Worm (Caenorhabditis elegans) whole organism, L1 larva: ENCODE data around the gene nspc-20.

Experiments used
- C16A3.4 ChIP-seq: fragments of 150-350 bp; optimal IDR thresholded peaks from 2 replicates; lab custom pipeline; 2014; ENCODE audit warnings: missing biosample characterization, missing genetic modification characterization
- C34B4.2 ChIP-seq: sonication (generic microtip); optimal IDR thresholded peaks from 2 replicates; lab custom pipeline; 2017; ENCODE audit warnings: mild to moderate bottlenecking, missing genetic modification characterization, missing compliant biosample characterization
- Y116A8C.19 ChIP-seq: sonication (generic microtip); optimal IDR thresholded peaks from 2 replicates; lab custom pipeline; 2016; ENCODE audit warnings: missing compliant biosample characterization, missing genetic modification characterization, borderline replicate concordance
- aly-2 ChIP-seq: fragments of 150-350 bp; optimal IDR thresholded peaks from 2 replicates; lab custom pipeline; 2014; ENCODE audit warnings: missing biosample characterization, missing genetic modification characterization
- ceh-63 ChIP-seq: fragments of 200-800 bp; sonication (Bioruptor generic); optimal IDR thresholded peaks from 2 replicates; lab custom pipeline; 2018; ENCODE audit warnings: mild to moderate bottlenecking, missing genetic modification characterization, missing compliant biosample characterization
- ceh-88 ChIP-seq: fragments of 200-800 bp; sonication (Bioruptor generic); IDR thresholded peaks from 2 replicates; pipeline ENCODE4 v1.3.6; 2022; ENCODE audit warnings: missing genetic modification characterization, missing compliant biosample characterization
- dpl-1 ChIP-seq, 3 experiments: fragments of 150-350 bp in 2 of 3; sonication (generic microtip) in 1 of 3; optimal IDR thresholded peaks; 2 replicates each; lab custom pipeline; 2014 to 2017; ENCODE audit warnings: missing biosample characterization in 3 of 3, missing genetic modification characterization in 3 of 3, missing genetic modification reagents in 3 of 3
- efl-1 ChIP-seq, 4 experiments: fragments of 150-350 bp; optimal IDR thresholded peaks in 3 of 4; peaks in 1 of 4; 1 replicate in 1 of 4; 2 replicates in 3 of 4; lab custom pipeline; 2014; ENCODE audit warnings: missing biosample characterization in 2 of 4, missing genetic modification characterization in 2 of 4, missing genetic modification reagents in 2 of 4
- efl-3 ChIP-seq: fragments of 200-800 bp; sonication (Bioruptor generic); optimal IDR thresholded peaks from 2 replicates; lab custom pipeline; 2018; ENCODE audit warnings: mild to moderate bottlenecking, missing genetic modification characterization, missing compliant biosample characterization
- elt-3 ChIP-seq, 6 experiments: fragments of 150-350 bp in 1 of 6; sonication (generic microtip); optimal IDR thresholded peaks; 2 replicates each; lab custom pipeline; 2017 to 2018; ENCODE audit warnings: missing biosample characterization in 6 of 6, missing genetic modification characterization in 6 of 6, inconsistent platforms in 1 of 6
- fos-1 ChIP-seq: fragments of 150-350 bp; optimal IDR thresholded peaks from 2 replicates; lab custom pipeline; 2014; ENCODE audit warnings: missing biosample characterization, missing genetic modification characterization
- grh-1 ChIP-seq: fragments of 200-800 bp; sonication (Bioruptor generic); IDR thresholded peaks from 2 replicates; pipeline ENCODE4 v1.3.6; 2022; ENCODE audit warnings: missing genetic modification reagents, missing genetic modification characterization, missing compliant biosample characterization
- hlh-17 ChIP-seq: fragments of 200-800 bp; sonication (Bioruptor generic); optimal IDR thresholded peaks from 2 replicates; lab custom pipeline; 2018; ENCODE audit warnings: missing genetic modification characterization, mild to moderate bottlenecking, missing compliant biosample characterization, moderate library complexity, borderline replicate concordance
- hpl-2 ChIP-seq: fragments of 150-350 bp; optimal IDR thresholded peaks from 2 replicates; lab custom pipeline; 2014; ENCODE audit warnings: missing biosample characterization, missing genetic modification reagents, missing genetic modification characterization
- lin-14 ChIP-seq: fragments of 200-800 bp; sonication (Bioruptor generic); optimal IDR thresholded peaks from 2 replicates; lab custom pipeline; 2018; ENCODE audit warnings: mild to moderate bottlenecking, missing genetic modification characterization, moderate library complexity, missing compliant biosample characterization
- lin-15B ChIP-seq: fragments of 150-350 bp; sonication (generic microtip); optimal IDR thresholded peaks from 3 replicates; lab custom pipeline; 2014; ENCODE audit warnings: missing biosample characterization, missing genetic modification characterization
- lin-35 ChIP-seq, 2 experiments: fragments of 150-350 bp; optimal IDR thresholded peaks; 2 replicates each; lab custom pipeline; 2014; ENCODE audit warnings: missing biosample characterization in 2 of 2, missing genetic modification characterization in 2 of 2, missing genetic modification reagents in 2 of 2
- lin-39 ChIP-seq: fragments of 150-350 bp; optimal IDR thresholded peaks from 2 replicates; lab custom pipeline; 2014; ENCODE audit warnings: missing biosample characterization, missing genetic modification reagents, missing genetic modification characterization
- lsy-2 ChIP-seq, 2 experiments: fragments of 150-350 bp; optimal IDR thresholded peaks; 2 replicates each; lab custom pipeline; 2014; ENCODE audit warnings: missing biosample characterization in 2 of 2, missing genetic modification characterization in 2 of 2
- mdl-1 ChIP-seq, 2 experiments: fragments of 150-350 bp; optimal IDR thresholded peaks; 2 replicates each; lab custom pipeline; 2014 to 2017; ENCODE audit warnings: missing biosample characterization in 2 of 2, missing genetic modification characterization in 2 of 2, inconsistent platforms in 1 of 2
- mep-1 ChIP-seq: fragments of 150-350 bp; optimal IDR thresholded peaks from 2 replicates; lab custom pipeline; 2014; ENCODE audit warnings: missing biosample characterization, missing genetic modification characterization
- nhr-12 ChIP-seq: sonication (generic microtip); optimal IDR thresholded peaks from 2 replicates; lab custom pipeline; 2017; ENCODE audit warnings: missing biosample characterization, missing genetic modification characterization
- nhr-28 ChIP-seq: fragments of 150-350 bp; optimal IDR thresholded peaks from 2 replicates; lab custom pipeline; 2014; ENCODE audit warnings: missing biosample characterization, missing genetic modification characterization
- nhr-71 ChIP-seq: sonication (generic microtip); optimal IDR thresholded peaks from 2 replicates; lab custom pipeline; 2016; ENCODE audit warnings: mild to moderate bottlenecking, missing genetic modification characterization, moderate library complexity, missing compliant biosample characterization
- nhr-77 ChIP-seq: fragments of 150-350 bp; optimal IDR thresholded peaks from 2 replicates; lab custom pipeline; 2014; ENCODE audit warnings: missing biosample characterization, missing genetic modification characterization
- nhr-90 ChIP-seq: sonication (generic microtip); optimal IDR thresholded peaks from 2 replicates; lab custom pipeline; 2016; ENCODE audit warnings: mild to moderate bottlenecking, missing genetic modification characterization, missing compliant biosample characterization; ENCODE audit not compliant: poor library complexity
- pag-3 ChIP-seq: sonication (generic microtip); optimal IDR thresholded peaks from 2 replicates; lab custom pipeline; 2017; ENCODE audit warnings: missing genetic modification characterization, mild to moderate bottlenecking, missing compliant biosample characterization, antibody characterized with exemption, borderline replicate concordance; ENCODE audit not compliant: insufficient read depth
- pax-3 ChIP-seq: fragments of 200-800 bp; sonication (Bioruptor generic); optimal IDR thresholded peaks from 2 replicates; lab custom pipeline; 2018; ENCODE audit warnings: mild to moderate bottlenecking, missing genetic modification characterization, moderate library complexity, missing compliant biosample characterization
- pqm-1 ChIP-seq: sonication (generic microtip); optimal IDR thresholded peaks from 3 replicates; lab custom pipeline; 2017; ENCODE audit warnings: missing biosample characterization, missing genetic modification characterization
- rnt-1 ChIP-seq: sonication (generic microtip); optimal IDR thresholded peaks from 2 replicates; lab custom pipeline; 2016; ENCODE audit warnings: mild to moderate bottlenecking, missing genetic modification characterization, moderate library complexity, missing compliant biosample characterization
- skn-1 ChIP-seq: fragments of 150-350 bp; optimal IDR thresholded peaks from 2 replicates; lab custom pipeline; 2014; ENCODE audit warnings: missing biosample characterization, missing genetic modification characterization
- snpc-4 ChIP-seq: fragments of 150-350 bp; optimal IDR thresholded peaks from 2 replicates; lab custom pipeline; 2014; ENCODE audit warnings: missing biosample characterization, missing genetic modification characterization
- snu-23 ChIP-seq: sonication (generic microtip); optimal IDR thresholded peaks from 2 replicates; lab custom pipeline; 2016; ENCODE audit warnings: missing genetic modification characterization, missing compliant biosample characterization
- sox-4 ChIP-seq: sonication (generic microtip); optimal IDR thresholded peaks from 2 replicates; lab custom pipeline; 2016; ENCODE audit warnings: missing genetic modification characterization, missing compliant biosample characterization
- unc-130 ChIP-seq: fragments of 150-350 bp; optimal IDR thresholded peaks from 2 replicates; lab custom pipeline; 2017; ENCODE audit warnings: missing biosample characterization, missing genetic modification characterization, inconsistent platforms
- unc-30 ChIP-seq: sonication (generic microtip); optimal IDR thresholded peaks from 2 replicates; lab custom pipeline; 2017; ENCODE audit warnings: missing biosample characterization, missing genetic modification characterization
- unc-62 ChIP-seq: fragments of 150-350 bp; optimal IDR thresholded peaks from 2 replicates; lab custom pipeline; 2014; ENCODE audit warnings: missing biosample characterization, missing genetic modification reagents, missing genetic modification characterization
- xbp-1 ChIP-seq: sonication (generic microtip); optimal IDR thresholded peaks from 2 replicates; lab custom pipeline; 2016; ENCODE audit warnings: missing genetic modification characterization, missing compliant biosample characterization
- ztf-11 ChIP-seq, 2 experiments: sonication (generic microtip); optimal IDR thresholded peaks; 2 replicates each; lab custom pipeline; 2016 to 2017; ENCODE audit warnings: missing genetic modification characterization in 2 of 2, missing biosample characterization in 1 of 2, missing compliant biosample characterization in 1 of 2

The nspc-20 gene

DNA sequence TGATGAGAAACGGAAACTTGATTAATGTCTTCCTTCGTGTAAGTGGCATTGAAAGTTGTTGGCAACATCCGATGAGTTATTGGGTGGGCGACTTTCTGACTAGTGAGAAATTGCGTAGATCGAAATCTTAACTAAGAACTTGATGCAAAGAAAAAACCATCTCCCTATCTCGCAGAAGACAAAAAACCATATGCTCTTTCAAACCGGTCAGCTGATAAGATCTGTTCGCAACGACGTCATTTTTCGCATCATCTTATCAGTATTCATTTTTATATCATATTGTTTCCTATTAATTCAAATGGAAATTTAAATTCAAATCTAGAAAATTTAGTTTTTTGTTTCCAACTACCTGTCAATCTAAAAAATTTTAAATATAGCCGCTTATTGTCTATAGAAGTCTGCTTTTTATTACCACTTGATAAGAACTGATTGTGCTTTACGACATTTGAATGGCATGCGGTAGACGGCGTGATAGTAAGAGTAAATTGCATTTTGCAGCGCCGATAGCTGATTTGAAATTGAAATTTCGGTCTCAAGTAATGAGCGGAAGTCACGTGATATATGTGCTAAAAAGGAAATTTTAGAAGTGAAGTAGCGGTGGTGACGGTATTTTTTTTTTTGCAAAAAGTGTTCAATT, 29.5 kb downstream of the nspc-20 start (continued):
- TF ChIP-seq pax-3 (tag; lab: Kevin White, UChicago) (peak; percentile 23), C34B4.2 (tag; lab: Kevin White, UChicago) (no peak)

DNA sequence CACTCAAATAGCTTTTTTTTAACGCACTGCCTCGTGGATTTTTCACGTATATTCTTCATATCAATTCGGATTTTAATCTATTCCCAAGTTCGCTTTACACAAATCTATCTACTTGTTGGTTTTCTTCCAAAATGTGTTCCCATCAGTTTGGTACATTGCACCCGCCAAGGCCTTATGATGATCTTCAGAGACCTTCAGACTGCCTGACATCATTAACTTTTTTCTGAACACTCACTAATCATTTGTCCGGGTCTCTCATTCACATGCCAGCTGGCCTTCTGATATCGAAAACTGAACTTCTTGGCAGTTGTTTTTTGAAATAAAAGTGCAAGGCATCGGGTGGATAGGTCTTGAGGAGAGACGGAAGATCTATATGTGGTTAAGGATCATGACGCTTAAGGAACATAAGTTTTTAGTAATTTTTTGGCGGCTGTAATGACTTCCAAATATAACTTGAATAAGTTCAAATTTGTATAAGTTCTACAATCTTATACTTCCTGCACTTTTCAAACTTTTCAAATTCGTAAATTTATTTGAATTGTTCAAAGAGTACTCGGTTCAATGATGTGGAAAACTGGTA, 30.1 kb downstream of the nspc-20 start:
- TF ChIP-seq elt-3 (tag; optimal IDR thresholded peaks at IDR 0.05; lab: Kevin White, UChicago) (peak in 1 of 6 experiments; percentile 46), efl-1 (optimal IDR thresholded peaks at IDR 0.05; lab: Kevin White, UChicago) (no peak), efl-1 (GFP tag; optimal IDR thresholded peaks at IDR 0.05 in 1 of 2; lab: Kevin White, UChicago) (peak in 1 of 2 experiments; percentile 3), mep-1 (tag; lab: Kevin White, UChicago) (peak; percentile 30), pag-3 (peak; percentile 50), hpl-2 (GFP tag; lab: Kevin White, UChicago) (no peak)
- TF ChIP-seq, all 84 proteins: peak for 4

DNA sequence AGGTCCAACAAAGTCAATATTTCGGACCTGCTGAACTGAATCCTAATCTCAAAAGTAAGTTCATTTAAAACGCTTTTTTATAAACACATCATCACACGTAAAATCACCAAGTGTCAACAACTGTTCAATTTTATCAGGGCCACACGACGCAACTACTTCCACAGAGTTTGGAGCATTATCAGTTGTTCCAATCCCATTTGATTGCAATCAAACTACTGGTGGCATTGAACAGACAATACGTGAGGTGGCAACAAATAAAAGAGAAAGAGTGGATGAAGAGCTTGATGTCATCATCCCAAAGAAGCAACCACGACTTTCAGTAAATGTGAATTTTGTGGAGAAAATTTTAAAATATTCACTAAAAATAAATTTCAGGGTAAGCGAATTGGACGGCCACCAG, 33.5 kb downstream of the nspc-20 start:
- TF ChIP-seq lin-14 (GFP tag; lab: Kevin White, UChicago) (peak; percentile 61), rnt-1 (peak; percentile 30), nhr-71 (tag; lab: Kevin White, UChicago) (peak; percentile 22), unc-130 (tag; lab: Kevin White, UChicago) (peak; percentile 64), mep-1 (tag; lab: Kevin White, UChicago) (no peak)

DNA sequence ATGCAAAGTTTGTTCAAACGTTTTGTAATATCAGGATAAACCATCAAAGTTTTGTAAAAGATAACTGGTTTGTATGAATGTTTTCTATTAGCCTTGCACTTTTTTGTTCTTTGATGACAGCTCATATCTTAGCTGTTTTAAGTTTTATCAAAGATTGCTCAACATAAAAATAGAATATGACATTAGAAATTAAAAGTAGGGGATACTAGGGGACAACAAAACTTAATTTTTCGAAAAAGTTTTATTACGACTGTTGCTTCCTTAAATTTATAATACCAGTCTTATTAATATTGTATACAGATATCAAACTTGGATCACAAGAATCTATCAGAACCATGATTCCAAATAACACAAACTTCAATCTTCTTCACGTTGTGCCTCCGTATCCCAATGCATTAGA, 34.2 kb downstream of the nspc-20 start, which contains the start of gene ztf-14:
TSS of gene ztf-14 (plus strand) at position 301 of the 400 bp plus-strand sequence.
- TF ChIP-seq efl-1 (optimal IDR thresholded peaks at IDR 0.05; lab: Kevin White, UChicago) = no peak
- peak in 1 of 2 experiments; percentile 15 for TF ChIP-seq efl-1 (GFP tag; optimal IDR thresholded peaks at IDR 0.05 in 1 of 2; lab: Kevin White, UChicago)
- TF ChIP-seq efl-3 (GFP tag; lab: Kevin White, UChicago) = no peak

DNA sequence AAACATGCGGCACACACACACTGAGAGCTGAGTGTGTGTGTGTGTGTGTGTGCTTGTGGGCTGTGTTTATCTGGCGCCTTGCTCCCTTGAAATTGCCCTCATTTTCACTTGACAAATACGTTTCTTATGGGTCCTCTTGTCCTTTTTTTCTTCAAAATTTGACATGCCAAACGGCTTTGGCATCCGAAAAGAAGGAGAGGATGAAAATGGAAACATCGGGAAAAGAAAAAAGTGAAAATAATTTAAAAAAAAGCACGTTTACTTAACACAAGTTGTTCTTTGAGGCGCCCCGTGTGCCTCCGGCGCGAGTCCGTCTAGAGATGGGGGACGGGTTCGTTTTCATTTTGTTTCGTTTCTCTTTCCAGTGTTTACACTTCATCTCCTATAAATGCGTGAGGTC, 34.9 kb downstream of the nspc-20 start:
- TF ChIP-seq xbp-1 (no peak), lin-14 (GFP tag; lab: Kevin White, UChicago) (peak; percentile 73), mdl-1 (tag; optimal IDR thresholded peaks at IDR 0.05; lab: Kevin White, UChicago) (no peak), hlh-17 (no peak), Y116A8C.19 (no peak), sox-4 (tag; lab: Kevin White, UChicago) (no peak), lin-39 (tag; lab: Kevin White, UChicago) (no peak), nhr-77 (no peak), rnt-1 (peak; percentile 16), grh-1 (GFP tag; lab: Robert Waterston, UW) (no peak)
- TF ChIP-seq, all 84 proteins: peak for 2

DNA sequence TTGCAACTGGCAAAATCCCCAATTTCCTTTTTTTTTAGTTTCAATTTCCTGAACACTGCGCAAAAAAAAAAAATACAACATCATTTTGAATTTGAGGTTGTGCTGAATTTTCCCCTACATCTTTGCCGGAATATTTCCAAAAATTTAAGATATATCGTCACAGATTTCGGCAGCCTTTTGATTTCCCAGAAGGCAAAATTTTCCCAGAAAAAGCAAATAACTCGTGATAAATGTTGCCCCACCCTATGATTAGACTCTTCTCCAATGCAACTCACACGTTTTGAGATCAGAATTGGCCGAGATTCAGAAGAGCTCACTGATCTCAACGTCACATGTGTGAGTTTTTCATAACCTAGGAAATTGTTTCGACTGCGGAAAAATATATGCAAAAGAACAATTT, 37.6 kb downstream of the nspc-20 start:
- no peak for TF ChIP-seq aly-2
- TF ChIP-seq sox-4 (tag; lab: Kevin White, UChicago) = no peak
- no peak for TF ChIP-seq ztf-11 (tag; optimal IDR thresholded peaks at IDR 0.05; lab: Kevin White, UChicago)
- no peak for TF ChIP-seq unc-62 (GFP tag; lab: Kevin White, UChicago)
- TF ChIP-seq skn-1 (tag; lab: Kevin White, UChicago) = no peak
- no peak for TF ChIP-seq C16A3.4 (tag; lab: Kevin White, UChicago)
- no peak for TF ChIP-seq lsy-2 (tag; optimal IDR thresholded peaks at IDR 0.05; lab: Kevin White, UChicago)
- TF ChIP-seq efl-3 (GFP tag; lab: Kevin White, UChicago) = no peak
- peak; percentile 1 for TF ChIP-seq fos-1 (tag; lab: Kevin White, UChicago)
- TF ChIP-seq hlh-17 = no peak
- TF ChIP-seq nhr-28 = no peak
- TF ChIP-seq pqm-1 (tag; lab: Kevin White, UChicago) = no peak
- TF ChIP-seq dpl-1 (GFP tag; optimal IDR thresholded peaks at IDR 0.05; lab: Kevin White, UChicago) = no peak
- TF ChIP-seq pax-3 (tag; lab: Kevin White, UChicago) = peak; percentile 33
- TF ChIP-seq unc-130 (tag; lab: Kevin White, UChicago) = no peak
- no peak for TF ChIP-seq nhr-12
- no peak for TF ChIP-seq xbp-1
- no peak for TF ChIP-seq lin-35 (GFP tag; optimal IDR thresholded peaks at IDR 0.05; lab: Kevin White, UChicago)
- no peak for TF ChIP-seq snpc-4 (tag; lab: Kevin White, UChicago)
- no peak for TF ChIP-seq snu-23 (GFP tag; lab: Kevin White, UChicago)
- no peak for TF ChIP-seq ceh-88 (GFP tag; lab: Robert Waterston, UW)
- no peak for TF ChIP-seq nhr-90
- TF ChIP-seq grh-1 (GFP tag; lab: Robert Waterston, UW) = no peak
- no peak for TF ChIP-seq lin-14 (GFP tag; lab: Kevin White, UChicago)
- TF ChIP-seq ceh-63 (GFP tag; lab: Kevin White, UChicago) = no peak
- no peak for TF ChIP-seq unc-30 (tag; lab: Kevin White, UChicago)
- no peak for TF ChIP-seq lin-15B (tag; lab: Kevin White, UChicago)
